Worm (Caenorhabditis elegans) whole organism, young adult: Measurements from ENCODE around the gene ttr-16.

Experiments
- B0019.2 ChIP-seq: fragments of 200-800 bp; sonication (Bioruptor generic); conservative IDR thresholded peaks from 2 replicates; pipeline ENCODE4 v1.3.6; 2022; ENCODE audit warnings: missing genetic modification reagents, missing genetic modification characterization, missing compliant biosample characterization
- B0336.3 ChIP-seq: fragments of 200-800 bp; sonication (Bioruptor generic); IDR thresholded peaks from 2 replicates; pipeline ENCODE4 v1.3.6; 2022; ENCODE audit warnings: missing genetic modification characterization, missing compliant biosample characterization
- C17E4.6 ChIP-seq: fragments of 200-800 bp; sonication (Bioruptor generic); IDR thresholded peaks from 2 replicates; pipeline ENCODE4 v1.3.6; 2022; ENCODE audit warnings: missing genetic modification reagents, missing genetic modification characterization, missing compliant biosample characterization
- F23B12.7 ChIP-seq: sonication (generic microtip); optimal IDR thresholded peaks from 2 replicates; lab custom pipeline; 2017; ENCODE audit warnings: missing genetic modification characterization, mild to moderate bottlenecking, missing compliant biosample characterization, antibody characterized with exemption, moderate library complexity; ENCODE audit not compliant: insufficient read depth
- F33H1.4 ChIP-seq: fragments of 200-800 bp; sonication (Bioruptor generic); IDR thresholded peaks from 2 replicates; pipeline ENCODE4 v1.3.6; 2022; ENCODE audit warnings: missing genetic modification reagents, missing genetic modification characterization, missing compliant biosample characterization
- F37B4.10 ChIP-seq: fragments of 200-800 bp; sonication (Bioruptor generic); IDR thresholded peaks from 2 replicates; pipeline ENCODE4 v1.3.6; 2022; ENCODE audit warnings: missing genetic modification characterization, missing compliant biosample characterization
- F49E8.2 ChIP-seq: sonication (generic microtip); optimal IDR thresholded peaks from 3 replicates; lab custom pipeline; 2017; ENCODE audit warnings: missing genetic modification characterization, mild to moderate bottlenecking, missing compliant biosample characterization, antibody characterized with exemption, moderate library complexity; ENCODE audit not compliant: insufficient read depth
- F55B11.4 ChIP-seq: sonication (generic microtip); optimal IDR thresholded peaks from 2 replicates; lab custom pipeline; 2016; ENCODE audit warnings: missing compliant biosample characterization, missing genetic modification characterization, borderline replicate concordance; ENCODE audit not compliant: insufficient read depth
- Y53G8AR.9 ChIP-seq: fragments of 200-800 bp; sonication (Bioruptor generic); conservative IDR thresholded peaks from 2 replicates; pipeline ENCODE4 v1.3.6; 2022; ENCODE audit warnings: missing genetic modification reagents, missing genetic modification characterization, missing compliant biosample characterization
- Y79H2A.3 ChIP-seq: fragments of 200-800 bp; sonication (Bioruptor generic); conservative IDR thresholded peaks from 2 replicates; pipeline ENCODE4 v1.3.6; 2022; ENCODE audit warnings: missing genetic modification reagents, missing genetic modification characterization, missing compliant biosample characterization
- atf-7 ChIP-seq: sonication (generic microtip); optimal IDR thresholded peaks from 2 replicates; lab custom pipeline; 2017; ENCODE audit warnings: mild to moderate bottlenecking, missing genetic modification characterization, missing compliant biosample characterization
- attf-6 ChIP-seq: fragments of 200-800 bp; sonication (Bioruptor generic); IDR thresholded peaks from 2 replicates; pipeline ENCODE4 v1.3.6; 2022; ENCODE audit warnings: missing genetic modification reagents, missing genetic modification characterization, missing compliant biosample characterization
- bed-2 ChIP-seq: fragments of 200-800 bp; sonication (Bioruptor generic); IDR thresholded peaks from 2 replicates; pipeline ENCODE4 v1.3.6; 2022; ENCODE audit warnings: missing genetic modification reagents, missing genetic modification characterization, missing compliant biosample characterization
- ceh-27 ChIP-seq: fragments of 200-800 bp; sonication (Bioruptor generic); optimal IDR thresholded peaks from 2 replicates; lab custom pipeline; 2018; ENCODE audit warnings: mild to moderate bottlenecking, missing genetic modification characterization, moderate library complexity, missing compliant biosample characterization
- ceh-40 ChIP-seq: fragments of 200-800 bp; sonication (Bioruptor generic); IDR thresholded peaks from 2 replicates; pipeline ENCODE4 v1.3.6; 2022; ENCODE audit warnings: missing genetic modification characterization, missing compliant biosample characterization
- ceh-91 ChIP-seq: fragments of 200-800 bp; sonication (Bioruptor generic); IDR thresholded peaks from 2 replicates; pipeline ENCODE4 v1.3.6; 2022; ENCODE audit warnings: missing genetic modification reagents, missing genetic modification characterization, missing compliant biosample characterization
- chd-7 ChIP-seq: sonication (generic microtip); optimal IDR thresholded peaks from 2 replicates; lab custom pipeline; 2016; ENCODE audit warnings: mild to moderate bottlenecking, missing genetic modification characterization, moderate library complexity, missing compliant biosample characterization
- efl-1 ChIP-seq: fragments of 150-350 bp; optimal IDR thresholded peaks from 2 replicates; lab custom pipeline; 2014; ENCODE audit warnings: missing biosample characterization, missing genetic modification reagents, missing genetic modification characterization
- egl-44 ChIP-seq: fragments of 200-800 bp; sonication (Bioruptor generic); IDR thresholded peaks from 2 replicates; pipeline ENCODE4 v1.3.6; 2022; ENCODE audit warnings: missing genetic modification reagents, missing genetic modification characterization, missing compliant biosample characterization
- egrh-3 ChIP-seq: fragments of 200-800 bp; sonication (Bioruptor generic); IDR thresholded peaks from 2 replicates; pipeline ENCODE4 v1.3.6; 2022; ENCODE audit warnings: missing genetic modification reagents, missing genetic modification characterization, missing compliant biosample characterization
- ekl-4 ChIP-seq: fragments of 200-800 bp; sonication (Bioruptor generic); IDR thresholded peaks from 2 replicates; pipeline ENCODE4 v1.3.6; 2022; ENCODE audit warnings: missing genetic modification reagents, missing genetic modification characterization, missing compliant biosample characterization
- ets-4 ChIP-seq: fragments of 200-800 bp; sonication (Bioruptor generic); optimal IDR thresholded peaks from 2 replicates; lab custom pipeline; 2018; ENCODE audit warnings: mild to moderate bottlenecking, missing genetic modification characterization, missing compliant biosample characterization
- him-1 ChIP-seq: sonication (generic microtip); optimal IDR thresholded peaks from 2 replicates; lab custom pipeline; 2016; ENCODE audit warnings: missing genotype, missing genetic modification reagents, missing genetic modification characterization, missing compliant biosample characterization
- hmg-1.2 ChIP-seq: fragments of 200-800 bp; sonication (Bioruptor generic); IDR thresholded peaks from 2 replicates; pipeline ENCODE4 v1.3.6; 2022; ENCODE audit warnings: missing genetic modification reagents, missing genetic modification characterization, missing compliant biosample characterization
- lin-26 ChIP-seq: fragments of 200-800 bp; sonication (Bioruptor generic); IDR thresholded peaks from 2 replicates; pipeline ENCODE4 v1.3.6; 2022; ENCODE audit warnings: missing genetic modification reagents, missing genetic modification characterization, missing compliant biosample characterization
- lin-54 ChIP-seq: fragments of 200-800 bp; sonication (Bioruptor generic); optimal IDR thresholded peaks from 2 replicates; lab custom pipeline; 2018; ENCODE audit warnings: mild to moderate bottlenecking, missing genetic modification characterization, missing compliant biosample characterization
- lsl-1 ChIP-seq: fragments of 200-800 bp; sonication (Bioruptor generic); optimal IDR thresholded peaks from 2 replicates; lab custom pipeline; 2018; ENCODE audit warnings: mild to moderate bottlenecking, missing genetic modification characterization, moderate library complexity, missing compliant biosample characterization
- lsy-27 ChIP-seq: sonication (generic microtip); optimal IDR thresholded peaks from 2 replicates; lab custom pipeline; 2017; ENCODE audit warnings: missing genetic modification characterization, mild to moderate bottlenecking, missing compliant biosample characterization, antibody characterized with exemption, missing genotype, borderline replicate concordance; ENCODE audit not compliant: insufficient read depth
- madf-3 ChIP-seq: fragments of 200-800 bp; sonication (Bioruptor generic); IDR thresholded peaks from 2 replicates; pipeline ENCODE4 v1.3.6; 2022; ENCODE audit warnings: missing genetic modification reagents, missing genetic modification characterization, missing compliant biosample characterization
- madf-8 ChIP-seq: fragments of 200-800 bp; sonication (Bioruptor generic); conservative IDR thresholded peaks from 2 replicates; pipeline ENCODE4 v1.3.6; 2022; ENCODE audit warnings: missing genetic modification reagents, missing genetic modification characterization, missing compliant biosample characterization
- mcd-1 ChIP-seq: fragments of 200-800 bp; sonication (Bioruptor generic); IDR thresholded peaks from 2 replicates; pipeline ENCODE4 v1.3.6; 2022; ENCODE audit warnings: missing genetic modification reagents, missing genetic modification characterization, missing compliant biosample characterization
- mel-28 ChIP-seq: sonication (generic microtip); optimal IDR thresholded peaks from 2 replicates; lab custom pipeline; 2016; ENCODE audit warnings: borderline replicate concordance, mild to moderate bottlenecking, missing genetic modification characterization, missing compliant biosample characterization
- mxl-1 ChIP-seq: sonication (generic microtip); optimal IDR thresholded peaks from 2 replicates; lab custom pipeline; 2016; ENCODE audit warnings: missing genetic modification characterization, missing compliant biosample characterization
- nfyb-1 ChIP-seq: fragments of 200-800 bp; sonication (Bioruptor generic); IDR thresholded peaks from 2 replicates; pipeline ENCODE4 v1.3.6; 2022; ENCODE audit warnings: missing genetic modification reagents, missing genetic modification characterization, missing compliant biosample characterization
- nhr-27 ChIP-seq: fragments of 200-800 bp; sonication (Bioruptor generic); optimal IDR thresholded peaks from 2 replicates; lab custom pipeline; 2018; ENCODE audit warnings: mild to moderate bottlenecking, missing genetic modification characterization, moderate library complexity, missing compliant biosample characterization
- pbrm-1 ChIP-seq: fragments of 200-800 bp; sonication (Bioruptor generic); IDR thresholded peaks from 2 replicates; pipeline ENCODE4 v1.3.6; 2022; ENCODE audit warnings: missing genetic modification reagents, missing genetic modification characterization, missing compliant biosample characterization
- snpc-1.1 ChIP-seq: sonication (generic microtip); optimal IDR thresholded peaks from 2 replicates; lab custom pipeline; 2017; ENCODE audit warnings: missing genetic modification characterization, mild to moderate bottlenecking, missing compliant biosample characterization, antibody characterized with exemption, moderate library complexity, missing genotype, missing genetic modification reagents; ENCODE audit not compliant: insufficient read depth
- snpc-3.4 ChIP-seq: sonication (generic microtip); optimal IDR thresholded peaks from 2 replicates; lab custom pipeline; 2017; ENCODE audit warnings: missing genetic modification characterization, mild to moderate bottlenecking, missing compliant biosample characterization, antibody characterized with exemption, moderate library complexity, missing genotype, missing genetic modification reagents
- snpc-4 ChIP-seq, 5 experiments: fragments of 150-350 bp in 1 of 5; sonication (generic microtip) in 4 of 5; optimal IDR thresholded peaks; 2 replicates each; lab custom pipeline; 2014 to 2018; ENCODE audit warnings: missing genetic modification characterization in 5 of 5, missing biosample characterization in 3 of 5, antibody characterized with exemption in 2 of 5, mild to moderate bottlenecking in 2 of 5, missing compliant biosample characterization in 2 of 5, missing genotype in 2 of 5, moderate library complexity in 2 of 5, missing genetic modification reagents in 1 of 5
- tbx-9 ChIP-seq: sonication (generic microtip); optimal IDR thresholded peaks from 2 replicates; lab custom pipeline; 2016; ENCODE audit warnings: borderline replicate concordance, missing genetic modification characterization, inconsistent platforms, missing compliant biosample characterization
- unc-130 ChIP-seq: sonication (generic microtip); optimal IDR thresholded peaks from 2 replicates; lab custom pipeline; 2016; ENCODE audit warnings: missing genetic modification reagents, missing genetic modification characterization, missing compliant biosample characterization
- ztf-18 ChIP-seq: sonication (generic microtip); optimal IDR thresholded peaks from 2 replicates; lab custom pipeline; 2016; ENCODE audit warnings: missing genotype, mild to moderate bottlenecking, missing genetic modification characterization, missing compliant biosample characterization
- ztf-22 ChIP-seq: fragments of 200-800 bp; sonication (Bioruptor generic); optimal IDR thresholded peaks from 2 replicates; lab custom pipeline; 2018; ENCODE audit warnings: mild to moderate bottlenecking, missing genetic modification characterization, moderate library complexity, missing compliant biosample characterization
- ztf-3 ChIP-seq: fragments of 200-800 bp; sonication (Bioruptor generic); optimal IDR thresholded peaks from 2 replicates; lab custom pipeline; 2018; ENCODE audit warnings: mild to moderate bottlenecking, missing genetic modification characterization, missing compliant biosample characterization

ttr-16 gene

DNA sequence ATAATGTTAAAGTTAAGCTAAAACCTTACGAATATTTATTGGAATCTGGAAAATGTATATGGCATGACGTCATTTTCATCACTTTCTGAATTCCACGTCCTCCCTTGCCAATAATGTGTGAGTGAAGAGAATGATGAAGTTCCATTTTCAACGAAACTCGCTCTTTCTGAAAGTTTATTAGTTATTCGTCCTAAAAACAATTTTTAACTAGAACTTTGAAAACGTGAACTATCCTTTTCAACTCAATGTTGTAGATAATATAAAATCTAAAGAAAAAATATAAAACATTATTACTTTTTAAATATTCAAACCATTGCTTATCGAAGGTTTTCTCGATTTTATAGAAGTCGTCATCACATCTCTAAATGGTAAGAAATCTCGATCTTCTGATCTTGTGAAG is 25.6 kb upstream of the ttr-16 start, which contains the start of gene M7.7:
Gene M7.7 (plus strand): TSS at position 301 of the 400 bp plus-strand sequence.
- TF ChIP-seq snpc-3.4 (tag; lab: Kevin White, UChicago), result no peak
- no peak for TF ChIP-seq bed-2 (GFP tag; lab: Robert Waterston, UW)
- no peak for TF ChIP-seq unc-130 (GFP tag; lab: Kevin White, UChicago)
- no peak for TF ChIP-seq chd-7
- no peak for TF ChIP-seq ekl-4
- TF ChIP-seq mxl-1, result no peak
- no peak for TF ChIP-seq snpc-4 (GFP tag; optimal IDR thresholded peaks at IDR 0.05; lab: Kevin White, UChicago)
- no peak for TF ChIP-seq snpc-4 (tag; optimal IDR thresholded peaks at IDR 0.05; lab: Kevin White, UChicago)
- TF ChIP-seq ceh-27 (GFP tag; lab: Kevin White, UChicago), result no peak
- no peak for TF ChIP-seq efl-1 (GFP tag; lab: Kevin White, UChicago)
- TF ChIP-seq mcd-1 (GFP tag; lab: Robert Waterston, UW), result no peak
- TF ChIP-seq tbx-9 (tag; lab: Kevin White, UChicago), result no peak
- no peak for TF ChIP-seq F23B12.7 (tag; lab: Kevin White, UChicago)
- no peak for TF ChIP-seq egrh-3 (GFP tag; lab: Robert Waterston, UW)
- no peak for TF ChIP-seq ztf-18 (tag; lab: Kevin White, UChicago)
- TF ChIP-seq Y53G8AR.9 (GFP tag; lab: Robert Waterston, UW), result no peak
- no peak for TF ChIP-seq attf-6 (GFP tag; lab: Robert Waterston, UW)
- TF ChIP-seq B0336.3 (GFP tag; lab: Robert Waterston, UW), result no peak
- TF ChIP-seq F55B11.4 (tag; lab: Kevin White, UChicago), result no peak
- TF ChIP-seq ztf-3 (GFP tag; lab: Kevin White, UChicago), result no peak

- TF ChIP-seq F33H1.4 (peak; percentile 69), lin-26 (GFP tag; lab: Robert Waterston, UW) (no peak), lsy-27 (no peak), madf-8 (GFP tag; lab: Robert Waterston, UW) (peak; percentile 81), F55B11.4 (tag; lab: Kevin White, UChicago) (no peak), C17E4.6 (GFP tag; lab: Robert Waterston, UW) (peak; percentile 55; the same call in 1 of the 2 replicates), pbrm-1 (peak; percentile 21; the same call in 1 of the 2 replicates), mel-28 (no peak), Y53G8AR.9 (GFP tag; lab: Robert Waterston, UW) (no peak), snpc-1.1 (peak; percentile 15), B0019.2 (0 out of 2 replicates have a peak, but pooled peaks have one; percentile 5), ceh-91 (peak; percentile 70), nfyb-1 (GFP tag; lab: Robert Waterston, UW) (no peak), Y79H2A.3 (GFP tag; lab: Robert Waterston, UW) (no peak), egl-44 (GFP tag; lab: Robert Waterston, UW) (no peak), hmg-1.2 (no peak), lsl-1 (GFP tag; lab: Kevin White, UChicago) (peak; percentile 80), efl-1 (GFP tag; lab: Kevin White, UChicago) (peak; percentile 93), him-1 (no peak), ets-4 (GFP tag; lab: Kevin White, UChicago) (no peak), ztf-22 (GFP tag; lab: Kevin White, UChicago) (no peak), tbx-9 (tag; lab: Kevin White, UChicago) (no peak), lin-54 (GFP tag; lab: Kevin White, UChicago) (peak; percentile 27), snpc-4 (GFP tag; optimal IDR thresholded peaks at IDR 0.05; lab: Kevin White, UChicago) (no peak), snpc-4 (tag; optimal IDR thresholded peaks at IDR 0.05; lab: Kevin White, UChicago) (peak in 1 of 4 experiments; percentile 57), ceh-40 (GFP tag; lab: Robert Waterston, UW) (no peak), atf-7 (tag; lab: Kevin White, UChicago) (no peak), nhr-27 (tag; lab: Kevin White, UChicago) (no peak), F49E8.2 (tag; lab: Kevin White, UChicago) (peak; percentile 57), madf-3 (GFP tag; lab: Robert Waterston, UW) (0 out of 2 replicates have a peak, but pooled peaks have one; percentile 45), F37B4.10 (GFP tag; lab: Robert Waterston, UW) (no peak)
These were observed 19.7 kb upstream of the ttr-16 start, which contains the start of gene klc-1 for ce11 chrIV:11083609-11084008. Gene klc-1 (plus strand): TSS chrIV:11083735.
